Worm (Caenorhabditis elegans) whole organism, L1 larva: ENCODE results near the gene F09E10.7.

Experiments used
- aha-1 ChIP-seq: fragments of 150-350 bp; optimal IDR thresholded peaks from 2 replicates; lab custom pipeline; 2014; ENCODE audit warnings: missing biosample characterization, missing genetic modification characterization
- blmp-1 ChIP-seq: fragments of 150-350 bp; optimal IDR thresholded peaks from 2 replicates; lab custom pipeline; 2014; ENCODE audit warnings: missing biosample characterization, missing genetic modification characterization
- dsc-1 ChIP-seq: sonication (generic microtip); optimal IDR thresholded peaks from 2 replicates; lab custom pipeline; 2016; ENCODE audit warnings: mild to moderate bottlenecking, missing genetic modification characterization, missing compliant biosample characterization
- fkh-4 ChIP-seq: sonication (generic microtip); optimal IDR thresholded peaks from 2 replicates; lab custom pipeline; 2016; ENCODE audit warnings: missing compliant biosample characterization, missing genetic modification characterization, borderline replicate concordance
- lin-13 ChIP-seq: fragments of 150-350 bp; optimal IDR thresholded peaks from 2 replicates; lab custom pipeline; 2014; ENCODE audit warnings: missing biosample characterization, missing genetic modification reagents, missing genetic modification characterization
- lsy-2 ChIP-seq, 2 experiments: fragments of 150-350 bp; optimal IDR thresholded peaks; 2 replicates each; lab custom pipeline; 2014; ENCODE audit warnings: missing biosample characterization in 2 of 2, missing genetic modification characterization in 2 of 2
- mdl-1 ChIP-seq, 2 experiments: fragments of 150-350 bp; optimal IDR thresholded peaks; 2 replicates each; lab custom pipeline; 2014 to 2017; ENCODE audit warnings: missing biosample characterization in 2 of 2, missing genetic modification characterization in 2 of 2, inconsistent platforms in 1 of 2
- nhr-237 ChIP-seq: fragments of 150-350 bp; optimal IDR thresholded peaks from 2 replicates; lab custom pipeline; 2014; ENCODE audit warnings: missing biosample characterization, missing genetic modification characterization
- zip-4 ChIP-seq: fragments of 200-800 bp; sonication (Bioruptor generic); optimal IDR thresholded peaks from 2 replicates; lab custom pipeline; 2018; ENCODE audit warnings: mild to moderate bottlenecking, missing genetic modification characterization, moderate library complexity, missing compliant biosample characterization
- ztf-4 ChIP-seq: fragments of 150-350 bp; optimal IDR thresholded peaks from 2 replicates; lab custom pipeline; 2014; ENCODE audit warnings: missing biosample characterization, missing genetic modification characterization

DNA sequence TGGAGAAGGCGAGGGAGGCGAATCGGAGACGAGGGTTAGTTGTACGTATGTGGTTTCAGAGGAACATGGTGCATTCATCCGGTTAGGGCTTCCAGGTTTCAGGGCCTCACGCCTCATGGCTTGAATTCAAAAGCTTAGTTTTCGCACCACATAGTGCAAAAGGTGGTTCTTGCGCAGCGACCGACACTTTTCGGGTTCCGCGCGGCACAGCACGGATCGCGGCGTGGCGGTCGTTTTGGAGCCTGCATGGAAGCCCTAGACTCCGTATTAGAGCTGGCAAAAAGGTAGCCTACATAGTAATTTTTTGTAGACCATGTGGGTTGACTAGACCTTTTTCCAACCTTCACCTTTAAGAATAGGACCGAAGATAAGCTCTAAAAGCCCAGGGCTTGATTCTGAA, 37.2 kb upstream of the F09E10.7 start:
- TF ChIP-seq nhr-237 (no peak), lsy-2 (tag; optimal IDR thresholded peaks at IDR 0.05; lab: Kevin White, UChicago) (no peak), zip-4 (no peak), mdl-1 (tag; optimal IDR thresholded peaks at IDR 0.05; lab: Kevin White, UChicago) (no peak), lin-13 (GFP tag; lab: Kevin White, UChicago) (no peak), fkh-4 (tag; lab: Kevin White, UChicago) (no peak), dsc-1 (no peak), ztf-4 (no peak), blmp-1 (tag; lab: Kevin White, UChicago) (no peak), aha-1 (tag; lab: Kevin White, UChicago) (no peak)
